Fruit fly (Drosophila melanogaster) Kc167 (cell line): ENCODE results near the gene fd19B.

ENCODE experiments used
- h ChIP-seq: fragments of >200 bp; optimal IDR thresholded peaks from 3 replicates; lab custom pipeline; 2018; ENCODE audit warnings: missing external identifiers
- insv ChIP-seq: fragments of >200 bp; optimal IDR thresholded peaks from 3 replicates; lab custom pipeline; 2018; ENCODE audit warnings: missing external identifiers

- TF ChIP-seq h (lab: Kevin White, UChicago) (no peak), insv (no peak)
Observed at dm6 chrX:20092308-20092707, at the start of gene fd19B.
